Worm (Caenorhabditis elegans): Measurements from ENCODE around the gene str-84.

Gene str-84

ce11 chrV:8936791-8937475 is 43.8 kb downstream of the str-84 start:
- TF ChIP-seq F13C5.2 (tag; optimal IDR thresholded peaks at IDR 0.05): no peak
- TF ChIP-seq sea-1 (GFP tag; conservative IDR thresholded peaks at IDR 0.05): no peak
- TF ChIP-seq ceh-36 (tag; optimal IDR thresholded peaks at IDR 0.05): no peak
- no peak for TF ChIP-seq ama-1 (optimal IDR thresholded peaks at IDR 0.05)
- TF ChIP-seq ets-7 (tag; optimal IDR thresholded peaks at IDR 0.05): no peak
- no peak for TF ChIP-seq ceh-13 (GFP tag; optimal IDR thresholded peaks at IDR 0.05)
- TF ChIP-seq hmg-4 (GFP tag; optimal IDR thresholded peaks at IDR 0.05): no peak
- no peak for TF ChIP-seq tbx-11 (GFP tag; IDR thresholded peaks at IDR 0.05)
- no peak for TF ChIP-seq scrt-1 (GFP tag; IDR thresholded peaks at IDR 0.05)
- no peak for TF ChIP-seq tbx-37 (GFP tag; conservative IDR thresholded peaks at IDR 0.05)
- no peak for TF ChIP-seq hnd-1 (tag; optimal IDR thresholded peaks at IDR 0.05)
- TF ChIP-seq hmbx-1 (tag; optimal IDR thresholded peaks at IDR 0.05): no peak
- TF ChIP-seq pes-1 (GFP tag; IDR thresholded peaks at IDR 0.05): no peak
- TF ChIP-seq B0310.2 (tag; optimal IDR thresholded peaks at IDR 0.05): no peak
- no peak for TF ChIP-seq flt-1 (GFP tag; IDR thresholded peaks at IDR 0.05)
- no peak for TF ChIP-seq aly-1 (tag; optimal IDR thresholded peaks at IDR 0.05)
- TF ChIP-seq tra-4 (tag; optimal IDR thresholded peaks at IDR 0.05): no peak

ce11 chrV:8936184-8936589 is 44.6 kb downstream of the str-84 start, which contains the start of gene unc-23:
Gene unc-23, plus strand, starts transcription at chrV:8936359.
- TF ChIP-seq ama-1 (optimal IDR thresholded peaks at IDR 0.05): no peak
- TF ChIP-seq ets-7 (tag; optimal IDR thresholded peaks at IDR 0.05): no peak
- no peak for TF ChIP-seq tbx-37 (GFP tag; conservative IDR thresholded peaks at IDR 0.05)
- no peak for TF ChIP-seq hnd-1 (tag; optimal IDR thresholded peaks at IDR 0.05)
- TF ChIP-seq hmg-4 (GFP tag; optimal IDR thresholded peaks at IDR 0.05): no peak
- TF ChIP-seq scrt-1 (GFP tag; IDR thresholded peaks at IDR 0.05): no peak
- no peak for TF ChIP-seq pes-1 (GFP tag; IDR thresholded peaks at IDR 0.05)
- TF ChIP-seq ceh-13 (GFP tag; optimal IDR thresholded peaks at IDR 0.05): no peak
- TF ChIP-seq sea-1 (GFP tag; conservative IDR thresholded peaks at IDR 0.05): no peak
- TF ChIP-seq flt-1 (GFP tag; IDR thresholded peaks at IDR 0.05): no peak
- TF ChIP-seq B0310.2 (tag; optimal IDR thresholded peaks at IDR 0.05): no peak
- no peak for TF ChIP-seq ceh-36 (tag; optimal IDR thresholded peaks at IDR 0.05)
- no peak for TF ChIP-seq hmbx-1 (tag; optimal IDR thresholded peaks at IDR 0.05)
- no peak for TF ChIP-seq tra-4 (tag; optimal IDR thresholded peaks at IDR 0.05)
- TF ChIP-seq aly-1 (tag; optimal IDR thresholded peaks at IDR 0.05): no peak
- TF ChIP-seq tbx-11 (GFP tag; IDR thresholded peaks at IDR 0.05): no peak
- TF ChIP-seq F13C5.2 (tag; optimal IDR thresholded peaks at IDR 0.05): no peak

- TF ChIP-seq flt-1 (GFP tag; IDR thresholded peaks at IDR 0.05): no peak
- TF ChIP-seq tbx-11 (GFP tag; IDR thresholded peaks at IDR 0.05): no peak
- TF ChIP-seq hmg-4 (GFP tag; optimal IDR thresholded peaks at IDR 0.05): no peak
- no peak for TF ChIP-seq sea-1 (GFP tag; conservative IDR thresholded peaks at IDR 0.05)
- no peak for TF ChIP-seq ceh-13 (GFP tag; optimal IDR thresholded peaks at IDR 0.05)
- TF ChIP-seq hnd-1 (tag; optimal IDR thresholded peaks at IDR 0.05): no peak
- no peak for TF ChIP-seq scrt-1 (GFP tag; IDR thresholded peaks at IDR 0.05)
- TF ChIP-seq B0310.2 (tag; optimal IDR thresholded peaks at IDR 0.05): no peak
- no peak for TF ChIP-seq ama-1 (optimal IDR thresholded peaks at IDR 0.05)
- no peak for TF ChIP-seq tbx-37 (GFP tag; conservative IDR thresholded peaks at IDR 0.05)
- TF ChIP-seq ets-7 (tag; optimal IDR thresholded peaks at IDR 0.05): no peak
- no peak for TF ChIP-seq F13C5.2 (tag; optimal IDR thresholded peaks at IDR 0.05)
- TF ChIP-seq pes-1 (GFP tag; IDR thresholded peaks at IDR 0.05): no peak
- TF ChIP-seq aly-1 (tag; optimal IDR thresholded peaks at IDR 0.05): no peak
- no peak for TF ChIP-seq ceh-36 (tag; optimal IDR thresholded peaks at IDR 0.05)
Measured at ce11 chrV:8935104-8935503, 45.6 kb downstream of the str-84 start.

- TF ChIP-seq scrt-1 (GFP tag; IDR thresholded peaks at IDR 0.05): no peak
- no peak for TF ChIP-seq pes-1 (GFP tag; IDR thresholded peaks at IDR 0.05)
Measured at ce11 chrV:8934264-8934663, 46.5 kb downstream of the str-84 start.

ce11 chrV:8932318-8932717 is 48.4 kb downstream of the str-84 start, which contains the start of gene H14N18.2:
Gene H14N18.2, plus strand, starts transcription at chrV:8932618.
- no peak for TF ChIP-seq tra-4 (tag; optimal IDR thresholded peaks at IDR 0.05)
- no peak for TF ChIP-seq F13C5.2 (tag; optimal IDR thresholded peaks at IDR 0.05)
- no peak for TF ChIP-seq tbx-37 (GFP tag; conservative IDR thresholded peaks at IDR 0.05)
- TF ChIP-seq pes-1 (GFP tag; IDR thresholded peaks at IDR 0.05): no peak
- TF ChIP-seq tbx-11 (GFP tag; IDR thresholded peaks at IDR 0.05): no peak
- TF ChIP-seq hnd-1 (tag; optimal IDR thresholded peaks at IDR 0.05): no peak
- TF ChIP-seq hmbx-1 (tag; optimal IDR thresholded peaks at IDR 0.05): no peak

Measured in whole organism, early embryonic.